Worm (Caenorhabditis elegans) whole organism, midembryonic: ENCODE results near the gene tram-1.

Experiments
- T22C8.4 ChIP-seq: fragments of 200-800 bp; sonication (Bioruptor generic); IDR thresholded peaks from 2 replicates; pipeline ENCODE4 v1.3.6; 2022; ENCODE audit warnings: missing genetic modification characterization, missing compliant biosample characterization
- cog-1 ChIP-seq: sonication (generic microtip); optimal IDR thresholded peaks from 2 replicates; lab custom pipeline; 2016; ENCODE audit warnings: missing genetic modification characterization, missing compliant biosample characterization
- flt-1 ChIP-seq: fragments of 200-800 bp; sonication (Bioruptor generic); IDR thresholded peaks from 2 replicates; pipeline ENCODE4 v1.3.6; 2022; ENCODE audit warnings: missing genetic modification characterization, missing compliant biosample characterization
- klf-2 ChIP-seq: fragments of 200-800 bp; sonication (Bioruptor generic); conservative IDR thresholded peaks from 2 replicates; pipeline ENCODE4 v1.3.6; 2022; ENCODE audit warnings: missing genetic modification reagents, missing genetic modification characterization, missing compliant biosample characterization
- med-1 ChIP-seq: sonication (generic microtip); optimal IDR thresholded peaks from 2 replicates; lab custom pipeline; 2017; ENCODE audit warnings: missing genetic modification characterization, mild to moderate bottlenecking, missing compliant biosample characterization, antibody characterized with exemption, missing genetic modification reagents; ENCODE audit not compliant: insufficient read depth
- tab-1 ChIP-seq: fragments of 200-800 bp; sonication (Bioruptor generic); IDR thresholded peaks from 2 replicates; pipeline ENCODE4 v1.3.6; 2022; ENCODE audit warnings: missing genetic modification characterization, missing compliant biosample characterization
- ztf-23 ChIP-seq: fragments of 200-800 bp; sonication (Bioruptor generic); IDR thresholded peaks from 2 replicates; pipeline ENCODE4 v1.3.6; 2022; ENCODE audit warnings: missing genetic modification reagents, missing genetic modification characterization, missing compliant biosample characterization
- ztf-29 ChIP-seq: fragments of 200-800 bp; sonication (Bioruptor generic); IDR thresholded peaks from 2 replicates; pipeline ENCODE4 v1.3.6; 2022; ENCODE audit warnings: missing genetic modification reagents, missing genetic modification characterization, missing compliant biosample characterization

- TF ChIP-seq tab-1 (GFP tag; lab: Robert Waterston, UW) (no peak), ztf-29 (GFP tag; lab: Robert Waterston, UW) (no peak), med-1 (GFP tag; lab: Kevin White, UChicago) (no peak), cog-1 (tag; lab: Kevin White, UChicago) (no peak), T22C8.4 (GFP tag; lab: Robert Waterston, UW) (no peak), klf-2 (no peak), ztf-23 (GFP tag; lab: Robert Waterston, UW) (no peak), flt-1 (GFP tag; lab: Robert Waterston, UW) (no peak)
Measured at ce11 chrIV:10239045-10239444, 18.0 kb upstream of the tram-1 start, which contains the start of gene ech-8.
